Fruit fly (Drosophila melanogaster): ENCODE results near the gene CG33500.
A peak's percentile ranks its signal among the peaks of the same experiment; 100 is the strongest.

The CG33500 gene

DNA sequence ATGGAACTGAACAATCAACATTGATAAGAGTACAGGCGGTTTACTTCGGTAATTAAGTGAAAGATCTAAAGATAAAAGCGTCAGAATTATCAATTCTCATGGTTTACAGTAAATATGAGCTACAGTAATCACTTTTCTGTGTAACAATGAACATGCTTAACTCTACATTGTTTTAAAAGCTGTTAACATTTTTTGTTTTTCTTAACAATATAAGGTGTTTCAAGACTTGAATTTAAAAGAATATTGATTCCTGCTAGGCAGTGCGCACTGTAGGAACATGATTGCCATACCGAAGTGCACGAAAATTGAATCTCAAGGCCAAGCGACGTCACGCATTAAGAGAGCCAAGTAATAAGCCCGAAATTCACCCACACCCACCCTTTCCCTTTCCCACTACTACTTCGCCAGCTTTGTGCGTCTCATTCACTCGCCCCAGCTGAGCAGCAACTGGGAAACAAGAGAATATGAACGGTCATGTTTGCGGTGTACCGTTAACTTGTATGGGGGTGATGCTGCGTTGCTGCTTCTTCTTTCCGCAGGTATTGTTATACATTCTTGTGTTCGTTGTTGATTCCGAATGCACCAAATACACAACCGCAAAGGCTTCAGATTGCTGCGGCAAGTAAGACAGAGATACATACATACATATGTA, 17.1 kb upstream of the CG33500 start (continued):
- peak; percentile 67 for TF ChIP-seq dmrt99B (tag; optimal IDR thresholded peaks at IDR 0.05)
- TF ChIP-seq dm (GFP tag; optimal IDR thresholded peaks at IDR 0.05): no peak
- TF ChIP-seq HLH4C (GFP tag; IDR thresholded peaks at IDR 0.05; ENCODE audit: partially characterized antibody): peak; percentile 33; the same call in 1 of the 3 replicates
- no peak for TF ChIP-seq hkb (optimal IDR thresholded peaks at IDR 0.05)
- peak; percentile 73 for TF ChIP-seq hkb (GFP tag; IDR thresholded peaks at IDR 0.05)
- TF ChIP-seq PHDP (tag; optimal IDR thresholded peaks at IDR 0.05): peak; percentile 75
- TF ChIP-seq CG9876 (GFP tag; optimal IDR thresholded peaks at IDR 0.05): no peak
- TF ChIP-seq Hr3 (GFP tag; optimal IDR thresholded peaks at IDR 0.05): peak; percentile 32
- peak; percentile 48 for TF ChIP-seq her (GFP tag; optimal IDR thresholded peaks at IDR 0.05)
- peak; percentile 43 for TF ChIP-seq Hsf (GFP tag; optimal IDR thresholded peaks at IDR 0.05)
- TF ChIP-seq CG4282 (GFP tag; optimal IDR thresholded peaks at IDR 0.05): no peak
- peak; percentile 64; the same call in 1 of the 2 replicates for TF ChIP-seq sisA (GFP tag; IDR thresholded peaks at IDR 0.05)
- peak; percentile 71 for TF ChIP-seq HLH3B (GFP tag; IDR thresholded peaks at IDR 0.05)
- no peak for TF ChIP-seq crp (GFP tag; optimal IDR thresholded peaks at IDR 0.05)
- no peak for TF ChIP-seq CG15601 (tag; optimal IDR thresholded peaks at IDR 0.05)
- peak; percentile 80 for TF ChIP-seq dysf (GFP tag; IDR thresholded peaks at IDR 0.05)
- no peak for TF ChIP-seq GATAe (GFP tag; conservative IDR thresholded peaks at IDR 0.05)
- TF ChIP-seq CG3281 (GFP tag; optimal IDR thresholded peaks at IDR 0.05): peak; percentile 69
- TF ChIP-seq ssp (GFP tag; IDR thresholded peaks at IDR 0.05): no peak
- TF ChIP-seq CG15479 (GFP tag; optimal IDR thresholded peaks at IDR 0.05): no peak
- TF ChIP-seq pfk (GFP tag; optimal IDR thresholded peaks at IDR 0.05): no peak
- TF ChIP-seq esg (GFP tag; conservative IDR thresholded peaks at IDR 0.05): peak; percentile 64
- TF ChIP-seq exex (tag; optimal IDR thresholded peaks at IDR 0.05): no peak
- no peak for TF ChIP-seq Kr (GFP tag; optimal IDR thresholded peaks at IDR 0.05)
- no peak for TF ChIP-seq CG6765 (GFP tag; optimal IDR thresholded peaks at IDR 0.05)
- TF ChIP-seq MESR4 (GFP tag; optimal IDR thresholded peaks at IDR 0.05): no peak
- TF ChIP-seq CG7357 (GFP tag; IDR thresholded peaks at IDR 0.05): peak; percentile 42; the same call in 1 of the 3 replicates
- peak; percentile 20 for TF ChIP-seq CG9727 (GFP tag; optimal IDR thresholded peaks at IDR 0.05)
- no peak for TF ChIP-seq NFAT (GFP tag; IDR thresholded peaks at IDR 0.05)
- TF ChIP-seq YL-1 (GFP tag; optimal IDR thresholded peaks at IDR 0.05): no peak
- peak; percentile 64 for TF ChIP-seq Hmr (GFP tag; optimal IDR thresholded peaks at IDR 0.05)
- TF ChIP-seq vnd (GFP tag; IDR thresholded peaks at IDR 0.05; ENCODE audit: partially characterized antibody): no peak
- TF ChIP-seq NK7.1 (GFP tag; optimal IDR thresholded peaks at IDR 0.05): no peak
- TF ChIP-seq CG6791 (GFP tag; IDR thresholded peaks at IDR 0.05; ENCODE audit: partially characterized antibody): no peak
- TF ChIP-seq knrl (GFP tag; IDR thresholded peaks at IDR 0.05; ENCODE audit: partially characterized antibody): no peak
- no peak for TF ChIP-seq CG30431 (GFP tag; optimal IDR thresholded peaks at IDR 0.05)
- peak; percentile 23 for TF ChIP-seq CG6813 (GFP tag; optimal IDR thresholded peaks at IDR 0.05)
- TF ChIP-seq CG8290 (GFP tag; optimal IDR thresholded peaks at IDR 0.05): no peak
- TF ChIP-seq CG8290 (tag; optimal IDR thresholded peaks at IDR 0.05): peak in 1 of 2 experiments; percentile 83
- no peak for TF ChIP-seq dati (GFP tag; IDR thresholded peaks at IDR 0.05)
- no peak for TF ChIP-seq CG8281 (tag; optimal IDR thresholded peaks at IDR 0.05)
- TF ChIP-seq ase (GFP tag; IDR thresholded peaks at IDR 0.05): peak; percentile 46; the same call in 1 of the 3 replicates
- peak; percentile 64 for TF ChIP-seq Dbx (GFP tag; IDR thresholded peaks at IDR 0.05)
- no peak for TF ChIP-seq CG4328 (GFP tag; optimal IDR thresholded peaks at IDR 0.05)
- TF ChIP-seq Bgb (GFP tag; IDR thresholded peaks at IDR 0.05; ENCODE audit: partially characterized antibody): no peak; the same call in 1 of the 2 replicates
- TF ChIP-seq CG14441 (GFP tag; IDR thresholded peaks at IDR 0.05): peak; percentile 78
- TF ChIP-seq gsb-n (tag; optimal IDR thresholded peaks at IDR 0.05): peak; percentile 37
- no peak for TF ChIP-seq fd64A (GFP tag; optimal IDR thresholded peaks at IDR 0.05)
- TF ChIP-seq CG2129 (GFP tag; IDR thresholded peaks at IDR 0.05; ENCODE audit: partially characterized antibody): no peak
- no peak for TF ChIP-seq insv (GFP tag; optimal IDR thresholded peaks at IDR 0.05)

Data from whole organism, embryonic.